Worm (Caenorhabditis elegans) whole organism, young adult: Measurements from ENCODE around the gene kxd-1.

Source experiments
- B0336.3 ChIP-seq: fragments of 200-800 bp; sonication (Bioruptor generic); IDR thresholded peaks from 2 replicates; pipeline ENCODE4 v1.3.6; 2022; ENCODE audit warnings: missing genetic modification characterization, missing compliant biosample characterization
- F33H1.4 ChIP-seq: fragments of 200-800 bp; sonication (Bioruptor generic); IDR thresholded peaks from 2 replicates; pipeline ENCODE4 v1.3.6; 2022; ENCODE audit warnings: missing genetic modification reagents, missing genetic modification characterization, missing compliant biosample characterization
- F39B2.1 ChIP-seq: fragments of 200-800 bp; sonication (Bioruptor generic); IDR thresholded peaks from 2 replicates; pipeline ENCODE4 v1.3.6; 2022; ENCODE audit warnings: missing genetic modification reagents, missing genetic modification characterization, missing compliant biosample characterization
- efl-1 ChIP-seq: fragments of 150-350 bp; optimal IDR thresholded peaks from 2 replicates; lab custom pipeline; 2014; ENCODE audit warnings: missing biosample characterization, missing genetic modification reagents, missing genetic modification characterization
- ets-4 ChIP-seq: fragments of 200-800 bp; sonication (Bioruptor generic); optimal IDR thresholded peaks from 2 replicates; lab custom pipeline; 2018; ENCODE audit warnings: mild to moderate bottlenecking, missing genetic modification characterization, missing compliant biosample characterization
- hmg-20 ChIP-seq: fragments of 200-800 bp; sonication (Bioruptor generic); IDR thresholded peaks from 2 replicates; pipeline ENCODE4 v1.3.6; 2022; ENCODE audit warnings: missing genetic modification reagents, missing genetic modification characterization, missing compliant biosample characterization
- lag-1 ChIP-seq: fragments of 200-800 bp; sonication (Bioruptor generic); IDR thresholded peaks from 2 replicates; pipeline ENCODE4 v1.3.6; 2022; ENCODE audit warnings: missing genetic modification reagents, missing genetic modification characterization, missing compliant biosample characterization
- mel-28 ChIP-seq: sonication (generic microtip); optimal IDR thresholded peaks from 2 replicates; lab custom pipeline; 2016; ENCODE audit warnings: borderline replicate concordance, mild to moderate bottlenecking, missing genetic modification characterization, missing compliant biosample characterization
- pha-4 ChIP-seq: fragments of 150-350 bp; sonication (generic microtip); optimal IDR thresholded peaks from 2 replicates; lab custom pipeline; 2014; ENCODE audit warnings: missing biosample characterization, missing genetic modification reagents, missing genetic modification characterization
- repo-1 ChIP-seq: sonication (generic microtip); optimal IDR thresholded peaks from 2 replicates; lab custom pipeline; 2017; ENCODE audit warnings: mild to moderate bottlenecking, missing genetic modification characterization, missing compliant biosample characterization
- sea-2 ChIP-seq: fragments of 200-800 bp; sonication (Bioruptor generic); IDR thresholded peaks from 2 replicates; pipeline ENCODE4 v1.3.6; 2022; ENCODE audit warnings: missing genetic modification characterization, missing compliant biosample characterization
- unc-130 ChIP-seq: sonication (generic microtip); optimal IDR thresholded peaks from 2 replicates; lab custom pipeline; 2016; ENCODE audit warnings: missing genetic modification reagents, missing genetic modification characterization, missing compliant biosample characterization
- unc-62 ChIP-seq: fragments of 150-350 bp; optimal IDR thresholded peaks from 2 replicates; lab custom pipeline; 2014; ENCODE audit warnings: missing biosample characterization, missing genetic modification reagents, missing genetic modification characterization
- zim-3 ChIP-seq: sonication (generic microtip); optimal IDR thresholded peaks from 2 replicates; lab custom pipeline; 2017; ENCODE audit warnings: mild to moderate bottlenecking, missing genetic modification characterization, moderate library complexity, missing compliant biosample characterization

ce11 chrV:7186599-7186998, 34.7 kb upstream of the kxd-1 start:
- TF ChIP-seq lag-1 (GFP tag; lab: Robert Waterston, UW) (no peak), F39B2.1 (no peak), unc-62 (GFP tag; lab: Kevin White, UChicago) (no peak), ets-4 (GFP tag; lab: Kevin White, UChicago) (no peak), efl-1 (GFP tag; lab: Kevin White, UChicago) (no peak), sea-2 (GFP tag; lab: Robert Waterston, UW) (no peak), F33H1.4 (GFP tag; lab: Robert Waterston, UW) (no peak), unc-130 (GFP tag; lab: Kevin White, UChicago) (no peak), mel-28 (tag; lab: Kevin White, UChicago) (no peak), hmg-20 (GFP tag; lab: Robert Waterston, UW) (no peak), B0336.3 (GFP tag; lab: Robert Waterston, UW) (no peak), zim-3 (tag; lab: Kevin White, UChicago) (no peak), pha-4 (tag; lab: Kevin White, UChicago) (no peak), repo-1 (no peak)
